Worm (Caenorhabditis elegans) whole organism, L2 larva: Measurements from ENCODE around the gene cest-13.

Source experiments
- R02D3.7 ChIP-seq: fragments of 150-350 bp; optimal IDR thresholded peaks from 2 replicates; lab custom pipeline; 2014; ENCODE audit warnings: missing biosample characterization, missing genetic modification characterization
- ama-1 ChIP-seq: fragments of 150-350 bp; optimal IDR thresholded peaks from 2 replicates; lab custom pipeline; 2018; ENCODE audit warnings: inconsistent platforms
- ceh-82 ChIP-seq: fragments of 150-350 bp; optimal IDR thresholded peaks from 2 replicates; lab custom pipeline; 2014; ENCODE audit warnings: missing biosample characterization, missing genetic modification characterization
- lin-11 ChIP-seq: fragments of 150-350 bp; sonication (generic microtip); optimal IDR thresholded peaks from 2 replicates; lab custom pipeline; 2014; ENCODE audit warnings: missing biosample characterization, missing genetic modification characterization, inconsistent platforms, mixed read lengths
- mbf-1 ChIP-seq: sonication (generic microtip); optimal IDR thresholded peaks from 2 replicates; lab custom pipeline; 2017; ENCODE audit warnings: missing biosample characterization, missing genetic modification characterization
- mdl-1 ChIP-seq, 2 experiments: fragments of 150-350 bp in 1 of 2; sonication (generic microtip) in 1 of 2; optimal IDR thresholded peaks; 2 replicates each; lab custom pipeline; 2017; ENCODE audit warnings: missing biosample characterization in 2 of 2, missing genetic modification characterization in 2 of 2
- nhr-11 ChIP-seq: fragments of 150-350 bp; optimal IDR thresholded peaks from 2 replicates; lab custom pipeline; 2014; ENCODE audit warnings: missing biosample characterization, missing genetic modification characterization
- nhr-23 ChIP-seq: fragments of 150-350 bp; optimal IDR thresholded peaks from 2 replicates; lab custom pipeline; 2014; ENCODE audit warnings: missing biosample characterization, missing genetic modification reagents, missing genetic modification characterization
- nhr-77 ChIP-seq: fragments of 150-350 bp; optimal IDR thresholded peaks from 2 replicates; lab custom pipeline; 2014; ENCODE audit warnings: missing biosample characterization, missing genetic modification characterization
- sma-3 ChIP-seq: sonication (generic microtip); optimal IDR thresholded peaks from 2 replicates; lab custom pipeline; 2016; ENCODE audit warnings: missing genetic modification reagents, missing genetic modification characterization, missing compliant biosample characterization
- zag-1 ChIP-seq: fragments of 150-350 bp; optimal IDR thresholded peaks from 2 replicates; lab custom pipeline; 2014; ENCODE audit warnings: missing biosample characterization, missing genetic modification characterization
- ztf-11 ChIP-seq: sonication (generic microtip); optimal IDR thresholded peaks from 2 replicates; lab custom pipeline; 2017; ENCODE audit warnings: missing biosample characterization, missing genetic modification characterization
- ztf-4 ChIP-seq: fragments of 150-350 bp; optimal IDR thresholded peaks from 2 replicates; lab custom pipeline; 2014; ENCODE audit warnings: missing biosample characterization, missing genetic modification characterization

DNA sequence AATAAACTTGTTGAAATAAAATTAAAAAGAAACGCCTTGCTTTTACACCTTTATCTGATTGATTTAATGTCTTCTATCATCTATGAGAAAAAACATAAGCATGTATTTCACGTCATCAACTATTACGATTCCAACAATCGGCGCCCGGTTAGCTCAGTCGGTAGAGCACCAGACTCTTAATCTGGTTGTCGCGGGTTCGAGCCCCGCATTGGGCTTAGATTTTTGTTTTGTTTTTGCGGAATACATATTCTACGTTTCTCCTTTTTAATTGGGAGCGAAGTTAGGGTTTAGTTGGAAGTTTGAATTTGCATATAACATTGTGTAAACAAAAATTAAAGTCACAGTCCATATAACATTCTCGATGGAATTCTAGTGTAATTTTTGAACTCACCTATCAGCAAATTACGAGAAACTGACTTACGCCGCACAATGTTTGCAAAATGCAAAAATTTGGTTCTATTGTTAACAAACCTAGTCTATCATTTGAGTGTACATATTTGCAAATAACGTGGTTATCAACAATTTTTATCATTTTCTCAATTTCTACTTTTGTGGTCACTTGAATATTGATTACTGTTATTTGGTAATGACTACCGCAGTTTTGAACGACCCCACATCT is 42.9 kb upstream of the cest-13 start, which contains the start of gene shc-3:
- no peak for TF ChIP-seq ama-1 (lab: Kevin White, UChicago)
- no peak for TF ChIP-seq ceh-82
- no peak for TF ChIP-seq R02D3.7 (tag; lab: Kevin White, UChicago)
- no peak for TF ChIP-seq ztf-4
- TF ChIP-seq mdl-1 (tag; optimal IDR thresholded peaks at IDR 0.05; lab: Kevin White, UChicago) = no peak
- no peak for TF ChIP-seq nhr-11 (tag; lab: Kevin White, UChicago)
- TF ChIP-seq ztf-11 (tag; lab: Kevin White, UChicago) = no peak
- TF ChIP-seq sma-3 (GFP tag; lab: Kevin White, UChicago) = no peak
- TF ChIP-seq lin-11 (tag; lab: Kevin White, UChicago) = no peak
- no peak for TF ChIP-seq zag-1
- TF ChIP-seq nhr-77 (tag; lab: Kevin White, UChicago) = no peak
- TF ChIP-seq nhr-23 (tag; lab: Kevin White, UChicago) = no peak
- no peak for TF ChIP-seq mbf-1
